Worm (Caenorhabditis elegans) whole organism, L1 larva: ENCODE measurements around the gene ani-1.

Source experiments
- C16A3.4 ChIP-seq: fragments of 150-350 bp; optimal IDR thresholded peaks from 2 replicates; lab custom pipeline; 2014; ENCODE audit warnings: missing biosample characterization, missing genetic modification characterization
- F16B12.6 ChIP-seq: fragments of 150-350 bp; optimal IDR thresholded peaks from 2 replicates; lab custom pipeline; 2014; ENCODE audit warnings: missing biosample characterization, missing genetic modification characterization
- Y116A8C.19 ChIP-seq: sonication (generic microtip); optimal IDR thresholded peaks from 2 replicates; lab custom pipeline; 2016; ENCODE audit warnings: missing compliant biosample characterization, missing genetic modification characterization, borderline replicate concordance
- alr-1 ChIP-seq: fragments of 200-800 bp; sonication (Bioruptor generic); optimal IDR thresholded peaks from 2 replicates; lab custom pipeline; 2018; ENCODE audit warnings: borderline replicate concordance, mild to moderate bottlenecking, missing genetic modification characterization, missing compliant biosample characterization
- aly-2 ChIP-seq: fragments of 150-350 bp; optimal IDR thresholded peaks from 2 replicates; lab custom pipeline; 2014; ENCODE audit warnings: missing biosample characterization, missing genetic modification characterization
- ceh-63 ChIP-seq: fragments of 200-800 bp; sonication (Bioruptor generic); optimal IDR thresholded peaks from 2 replicates; lab custom pipeline; 2018; ENCODE audit warnings: mild to moderate bottlenecking, missing genetic modification characterization, missing compliant biosample characterization
- ceh-82 ChIP-seq, 3 experiments: fragments of 150-350 bp in 1 of 3; sonication (generic microtip) in 2 of 3; optimal IDR thresholded peaks; 2 replicates each; lab custom pipeline; 2014 to 2017; ENCODE audit warnings: missing biosample characterization in 3 of 3, missing genetic modification characterization in 3 of 3
- ceh-88 ChIP-seq: fragments of 200-800 bp; sonication (Bioruptor generic); IDR thresholded peaks from 2 replicates; pipeline ENCODE4 v1.3.6; 2022; ENCODE audit warnings: missing genetic modification characterization, missing compliant biosample characterization
- dpl-1 ChIP-seq, 3 experiments: fragments of 150-350 bp in 2 of 3; sonication (generic microtip) in 1 of 3; optimal IDR thresholded peaks; 2 replicates each; lab custom pipeline; 2014 to 2017; ENCODE audit warnings: missing biosample characterization in 3 of 3, missing genetic modification characterization in 3 of 3, missing genetic modification reagents in 3 of 3
- dsc-1 ChIP-seq: sonication (generic microtip); optimal IDR thresholded peaks from 2 replicates; lab custom pipeline; 2016; ENCODE audit warnings: mild to moderate bottlenecking, missing genetic modification characterization, missing compliant biosample characterization
- efl-1 ChIP-seq, 4 experiments: fragments of 150-350 bp; optimal IDR thresholded peaks in 3 of 4; peaks in 1 of 4; 1 replicate in 1 of 4; 2 replicates in 3 of 4; lab custom pipeline; 2014; ENCODE audit warnings: missing biosample characterization in 2 of 4, missing genetic modification characterization in 2 of 4, missing genetic modification reagents in 2 of 4
- egl-13 ChIP-seq: sonication (generic microtip); optimal IDR thresholded peaks from 2 replicates; lab custom pipeline; 2016; ENCODE audit warnings: missing genotype, missing genetic modification reagents, missing genetic modification characterization, missing compliant biosample characterization
- egl-27 ChIP-seq, 2 experiments: fragments of 150-350 bp in 1 of 2; sonication (generic microtip); optimal IDR thresholded peaks; 3 replicates each; lab custom pipeline; 2017 to 2018; ENCODE audit warnings: missing biosample characterization in 2 of 2, missing genetic modification characterization in 2 of 2, missing genetic modification reagents in 2 of 2
- fkh-10 ChIP-seq: sonication (generic microtip); optimal IDR thresholded peaks from 2 replicates; lab custom pipeline; 2017; ENCODE audit warnings: missing biosample characterization, missing genetic modification reagents, missing genetic modification characterization
- fkh-8 ChIP-seq: sonication (generic microtip); optimal IDR thresholded peaks from 2 replicates; lab custom pipeline; 2016; ENCODE audit warnings: mild to moderate bottlenecking, missing genetic modification characterization, missing compliant biosample characterization
- jun-1 ChIP-seq: fragments of 150-350 bp; optimal IDR thresholded peaks from 2 replicates; lab custom pipeline; 2014; ENCODE audit warnings: missing biosample characterization, missing genetic modification reagents, missing genetic modification characterization
- lin-14 ChIP-seq: fragments of 200-800 bp; sonication (Bioruptor generic); optimal IDR thresholded peaks from 2 replicates; lab custom pipeline; 2018; ENCODE audit warnings: mild to moderate bottlenecking, missing genetic modification characterization, moderate library complexity, missing compliant biosample characterization
- lin-35 ChIP-seq, 2 experiments: fragments of 150-350 bp; optimal IDR thresholded peaks; 2 replicates each; lab custom pipeline; 2014; ENCODE audit warnings: missing biosample characterization in 2 of 2, missing genetic modification characterization in 2 of 2, missing genetic modification reagents in 2 of 2
- lsy-2 ChIP-seq, 2 experiments: fragments of 150-350 bp; optimal IDR thresholded peaks; 2 replicates each; lab custom pipeline; 2014; ENCODE audit warnings: missing biosample characterization in 2 of 2, missing genetic modification characterization in 2 of 2
- mab-9 ChIP-seq: fragments of 200-800 bp; sonication (Bioruptor generic); IDR thresholded peaks from 2 replicates; pipeline ENCODE4 v1.3.6; 2022; ENCODE audit warnings: missing genetic modification reagents, missing genetic modification characterization, missing compliant biosample characterization
- mdl-1 ChIP-seq, 2 experiments: fragments of 150-350 bp; optimal IDR thresholded peaks; 2 replicates each; lab custom pipeline; 2014 to 2017; ENCODE audit warnings: missing biosample characterization in 2 of 2, missing genetic modification characterization in 2 of 2, inconsistent platforms in 1 of 2
- mef-2 ChIP-seq: fragments of 150-350 bp; optimal IDR thresholded peaks from 2 replicates; lab custom pipeline; 2014; ENCODE audit warnings: missing biosample characterization, missing genetic modification characterization
- mep-1 ChIP-seq: fragments of 150-350 bp; optimal IDR thresholded peaks from 2 replicates; lab custom pipeline; 2014; ENCODE audit warnings: missing biosample characterization, missing genetic modification characterization
- nhr-12 ChIP-seq: sonication (generic microtip); optimal IDR thresholded peaks from 2 replicates; lab custom pipeline; 2017; ENCODE audit warnings: missing biosample characterization, missing genetic modification characterization
- nhr-237 ChIP-seq: fragments of 150-350 bp; optimal IDR thresholded peaks from 2 replicates; lab custom pipeline; 2014; ENCODE audit warnings: missing biosample characterization, missing genetic modification characterization
- nhr-28 ChIP-seq: fragments of 150-350 bp; optimal IDR thresholded peaks from 2 replicates; lab custom pipeline; 2014; ENCODE audit warnings: missing biosample characterization, missing genetic modification characterization
- nhr-47 ChIP-seq: sonication (generic microtip); optimal IDR thresholded peaks from 2 replicates; lab custom pipeline; 2016; ENCODE audit warnings: mild to moderate bottlenecking, missing genetic modification characterization, moderate library complexity, missing compliant biosample characterization
- nhr-76 ChIP-seq: sonication (generic microtip); optimal IDR thresholded peaks from 2 replicates; lab custom pipeline; 2017; ENCODE audit warnings: missing biosample characterization, missing genetic modification characterization
- nhr-84 ChIP-seq: sonication (generic microtip); optimal IDR thresholded peaks from 2 replicates; lab custom pipeline; 2017; ENCODE audit warnings: missing biosample characterization, missing genetic modification characterization
- nhr-90 ChIP-seq: sonication (generic microtip); optimal IDR thresholded peaks from 2 replicates; lab custom pipeline; 2016; ENCODE audit warnings: mild to moderate bottlenecking, missing genetic modification characterization, missing compliant biosample characterization; ENCODE audit not compliant: poor library complexity
- skn-1 ChIP-seq: fragments of 150-350 bp; optimal IDR thresholded peaks from 2 replicates; lab custom pipeline; 2014; ENCODE audit warnings: missing biosample characterization, missing genetic modification characterization
- snu-23 ChIP-seq: sonication (generic microtip); optimal IDR thresholded peaks from 2 replicates; lab custom pipeline; 2016; ENCODE audit warnings: missing genetic modification characterization, missing compliant biosample characterization
- sox-4 ChIP-seq: sonication (generic microtip); optimal IDR thresholded peaks from 2 replicates; lab custom pipeline; 2016; ENCODE audit warnings: missing genetic modification characterization, missing compliant biosample characterization
- sup-37 ChIP-seq: fragments of 200-800 bp; sonication (Bioruptor generic); optimal IDR thresholded peaks from 2 replicates; lab custom pipeline; 2018; ENCODE audit warnings: mild to moderate bottlenecking, missing genetic modification characterization, missing compliant biosample characterization
- swsn-7 ChIP-seq: sonication (generic microtip); optimal IDR thresholded peaks from 2 replicates; lab custom pipeline; 2016; ENCODE audit warnings: missing genetic modification characterization, missing compliant biosample characterization
- tbx-2 ChIP-seq: sonication (generic microtip); optimal IDR thresholded peaks from 2 replicates; lab custom pipeline; 2016; ENCODE audit warnings: missing genetic modification characterization, missing compliant biosample characterization
- unc-62 ChIP-seq: fragments of 150-350 bp; optimal IDR thresholded peaks from 2 replicates; lab custom pipeline; 2014; ENCODE audit warnings: missing biosample characterization, missing genetic modification reagents, missing genetic modification characterization
- unc-86 ChIP-seq: sonication (generic microtip); optimal IDR thresholded peaks from 2 replicates; lab custom pipeline; 2016; ENCODE audit warnings: missing genetic modification characterization, missing compliant biosample characterization
- vab-15 ChIP-seq: sonication (generic microtip); optimal IDR thresholded peaks from 2 replicates; lab custom pipeline; 2017; ENCODE audit warnings: missing genotype, mild to moderate bottlenecking, missing genetic modification characterization, missing compliant biosample characterization
- xbp-1 ChIP-seq: sonication (generic microtip); optimal IDR thresholded peaks from 2 replicates; lab custom pipeline; 2016; ENCODE audit warnings: missing genetic modification characterization, missing compliant biosample characterization
- zag-1 ChIP-seq: fragments of 150-350 bp; optimal IDR thresholded peaks from 2 replicates; lab custom pipeline; 2014; ENCODE audit warnings: missing biosample characterization, missing genetic modification characterization
- zip-4 ChIP-seq: fragments of 200-800 bp; sonication (Bioruptor generic); optimal IDR thresholded peaks from 2 replicates; lab custom pipeline; 2018; ENCODE audit warnings: mild to moderate bottlenecking, missing genetic modification characterization, moderate library complexity, missing compliant biosample characterization
- ztf-11 ChIP-seq, 2 experiments: sonication (generic microtip); optimal IDR thresholded peaks; 2 replicates each; lab custom pipeline; 2016 to 2017; ENCODE audit warnings: missing genetic modification characterization in 2 of 2, missing biosample characterization in 1 of 2, missing compliant biosample characterization in 1 of 2
- ztf-4 ChIP-seq: fragments of 150-350 bp; optimal IDR thresholded peaks from 2 replicates; lab custom pipeline; 2014; ENCODE audit warnings: missing biosample characterization, missing genetic modification characterization

The ani-1 gene

DNA sequence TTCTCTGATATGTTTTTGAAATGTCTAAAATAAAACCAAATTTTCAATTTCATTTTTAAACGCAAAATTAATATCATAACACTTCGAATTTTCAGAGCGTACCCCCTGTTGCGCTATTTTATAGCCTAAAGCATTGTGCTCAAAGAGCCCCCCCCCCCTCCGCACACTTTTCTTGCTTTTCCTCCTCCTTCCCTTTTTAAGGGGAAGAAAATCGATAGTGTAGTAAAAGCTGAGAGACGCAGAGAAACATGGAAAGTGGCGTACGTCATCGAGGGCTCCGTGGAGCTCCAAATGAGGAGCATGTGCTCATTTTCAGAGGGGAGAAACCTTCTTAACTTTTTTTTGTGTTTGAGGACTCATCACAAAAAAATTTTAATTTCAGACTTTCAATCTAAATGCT, 19.3 kb upstream of the ani-1 start, which contains the start of gene cccp-1:
TSS of gene cccp-1 (plus strand) at position 377 of the 400 bp plus-strand sequence.
- TF ChIP-seq xbp-1 (peak; percentile 0), ceh-63 (GFP tag; lab: Kevin White, UChicago) (no peak), mdl-1 (tag; optimal IDR thresholded peaks at IDR 0.05; lab: Kevin White, UChicago) (peak in 1 of 2 experiments; percentile 6), dpl-1 (GFP tag; optimal IDR thresholded peaks at IDR 0.05; lab: Kevin White, UChicago) (peak in 1 of 3 experiments; percentile 46), vab-15 (tag; lab: Kevin White, UChicago) (no peak), fkh-10 (GFP tag; lab: Kevin White, UChicago) (peak; percentile 30), mep-1 (peak; percentile 42), ceh-88 (GFP tag; lab: Robert Waterston, UW) (no peak), fkh-8 (tag; lab: Kevin White, UChicago) (peak; percentile 72), lin-14 (GFP tag; lab: Kevin White, UChicago) (peak; percentile 84), unc-86 (tag; lab: Kevin White, UChicago) (peak; percentile 53), ztf-11 (tag; optimal IDR thresholded peaks at IDR 0.05; lab: Kevin White, UChicago) (no peak), lsy-2 (tag; optimal IDR thresholded peaks at IDR 0.05; lab: Kevin White, UChicago) (peak; percentile 8 to 43), sox-4 (tag; lab: Kevin White, UChicago) (no peak), alr-1 (tag; lab: Kevin White, UChicago) (no peak), lin-35 (GFP tag; optimal IDR thresholded peaks at IDR 0.05; lab: Kevin White, UChicago) (peak in 1 of 2 experiments; percentile 39), jun-1 (tag; lab: Kevin White, UChicago) (no peak), dsc-1 (tag; lab: Kevin White, UChicago) (peak; percentile 8), nhr-237 (tag; lab: Kevin White, UChicago) (no peak), nhr-76 (tag; lab: Kevin White, UChicago) (no peak), nhr-28 (no peak), nhr-47 (tag; lab: Kevin White, UChicago) (peak; percentile 58), nhr-12 (tag; lab: Kevin White, UChicago) (no peak), ceh-82 (tag; optimal IDR thresholded peaks at IDR 0.05; lab: Kevin White, UChicago) (peak; percentile 18 to 61 (median 47)), efl-1 (optimal IDR thresholded peaks at IDR 0.05; lab: Kevin White, UChicago) (peak; percentile 45 to 55), efl-1 (GFP tag; optimal IDR thresholded peaks at IDR 0.05 in 1 of 2; lab: Kevin White, UChicago) (peak in 1 of 2 experiments; percentile 21), mab-9 (GFP tag; lab: Robert Waterston, UW) (no peak), mef-2 (no peak), F16B12.6 (tag; lab: Kevin White, UChicago) (peak; percentile 24), swsn-7 (tag; lab: Kevin White, UChicago) (peak; percentile 21), snu-23 (GFP tag; lab: Kevin White, UChicago) (peak; percentile 15), tbx-2 (tag; lab: Kevin White, UChicago) (peak; percentile 8)
- TF ChIP-seq, all 84 proteins: peak for 18

DNA sequence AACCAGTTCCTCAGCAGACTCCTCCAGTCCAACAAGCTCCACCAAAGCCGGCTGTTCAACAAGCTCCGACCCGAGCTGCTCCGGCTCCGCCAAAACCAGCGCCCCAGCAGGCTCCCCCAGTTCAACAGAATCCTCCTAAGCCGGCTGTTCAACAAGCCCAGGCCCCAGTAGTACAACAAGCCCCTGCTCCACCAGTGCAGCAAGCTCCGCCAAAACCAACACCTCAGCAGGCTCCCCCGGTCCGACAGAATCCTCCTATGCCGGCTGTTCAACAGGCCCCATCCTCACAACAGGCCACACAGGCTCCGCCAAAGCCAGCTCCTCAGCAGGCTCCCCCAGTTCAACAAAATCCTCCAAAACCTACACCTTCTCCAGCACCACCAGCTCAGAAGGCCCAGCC, 17.4 kb upstream of the ani-1 start:
- TF ChIP-seq sup-37 (GFP tag; lab: Kevin White, UChicago) (no peak), dpl-1 (GFP tag; optimal IDR thresholded peaks at IDR 0.05; lab: Kevin White, UChicago) (no peak), efl-1 (optimal IDR thresholded peaks at IDR 0.05; lab: Kevin White, UChicago) (no peak), efl-1 (GFP tag; optimal IDR thresholded peaks at IDR 0.05 in 1 of 2; lab: Kevin White, UChicago) (no peak), zip-4 (no peak), zag-1 (tag; lab: Kevin White, UChicago) (no peak), egl-13 (no peak), egl-27 (tag; optimal IDR thresholded peaks at IDR 0.05; lab: Kevin White, UChicago) (no peak), mef-2 (no peak), Y116A8C.19 (tag; lab: Kevin White, UChicago) (no peak), ztf-4 (no peak), nhr-237 (tag; lab: Kevin White, UChicago) (no peak), aly-2 (tag; lab: Kevin White, UChicago) (no peak), nhr-84 (tag; lab: Kevin White, UChicago) (no peak), skn-1 (no peak), alr-1 (tag; lab: Kevin White, UChicago) (no peak), unc-62 (GFP tag; lab: Kevin White, UChicago) (no peak), nhr-90 (tag; lab: Kevin White, UChicago) (no peak), C16A3.4 (tag; lab: Kevin White, UChicago) (no peak), ceh-82 (tag; optimal IDR thresholded peaks at IDR 0.05; lab: Kevin White, UChicago) (no peak), mab-9 (GFP tag; lab: Robert Waterston, UW) (no peak)
